Fruit fly (Drosophila melanogaster) whole organism, pupa: ENCODE measurements around the gene ey.

Experiments
- CG10348 ChIP-seq: fragments of 200-800 bp; sonication (Bioruptor generic); IDR thresholded peaks from 2 replicates; pipeline ENCODE4 v1.3.6; 2022; ENCODE audit warnings: missing biosample characterization, missing genetic modification characterization
- CG12605 ChIP-seq: fragments of 200-800 bp; sonication (Bioruptor generic); IDR thresholded peaks from 2 replicates; pipeline ENCODE4 v1.3.6; 2022; ENCODE audit warnings: missing biosample characterization, missing genetic modification characterization
- CG13204 ChIP-seq: fragments of 200-800 bp; sonication (Bioruptor generic); optimal IDR thresholded peaks from 2 replicates; lab custom pipeline; 2018; ENCODE audit warnings: missing biosample characterization, mild to moderate bottlenecking, missing genetic modification characterization, moderate library complexity
- CG14655 ChIP-seq: fragments of 200-800 bp; sonication (Bioruptor generic); optimal IDR thresholded peaks from 3 replicates; lab custom pipeline; 2017; ENCODE audit warnings: mild to moderate bottlenecking, missing biosample characterization, missing genetic modification reagents, missing genetic modification characterization
- CG15710 ChIP-seq: fragments of 200-800 bp; sonication (Bioruptor generic); optimal IDR thresholded peaks from 2 replicates; lab custom pipeline; 2018; ENCODE audit warnings: missing biosample characterization, mild to moderate bottlenecking, missing genetic modification characterization, moderate library complexity
- CG32121 ChIP-seq: fragments of 200-800 bp; sonication (Bioruptor generic); IDR thresholded peaks from 2 replicates; pipeline ENCODE4 v1.3.6; 2022; ENCODE audit warnings: missing biosample characterization, missing genetic modification characterization
- CG34367 ChIP-seq: fragments of 200-800 bp; sonication (Bioruptor generic); optimal IDR thresholded peaks from 2 replicates; lab custom pipeline; 2018; ENCODE audit warnings: missing biosample characterization, mild to moderate bottlenecking, missing genetic modification characterization
- CG4496 ChIP-seq: fragments of 200-800 bp; sonication (Bioruptor generic); IDR thresholded peaks from 3 replicates; pipeline ENCODE4 v1.3.6; 2022; ENCODE audit warnings: missing biosample characterization, missing genetic modification characterization
- CG8159 ChIP-seq: fragments of 200-800 bp; sonication (Bioruptor generic); optimal IDR thresholded peaks from 3 replicates; lab custom pipeline; 2018; ENCODE audit warnings: missing biosample characterization, mild to moderate bottlenecking, missing genetic modification characterization, moderate library complexity
- CG8301 ChIP-seq: fragments of 200-800 bp; sonication (Bioruptor generic); optimal IDR thresholded peaks from 2 replicates; lab custom pipeline; 2018; ENCODE audit warnings: missing biosample characterization, mild to moderate bottlenecking, missing genetic modification characterization
- EcR ChIP-seq: fragments of 200-800 bp; sonication (Bioruptor generic); optimal IDR thresholded peaks from 3 replicates; lab custom pipeline; 2019; ENCODE audit warnings: missing biosample characterization, missing genetic modification characterization, mild to moderate bottlenecking, moderate library complexity, missing genetic modification reagents
- Ets98B ChIP-seq: fragments of 200-800 bp; sonication (Bioruptor generic); IDR thresholded peaks from 2 replicates; pipeline ENCODE4 v1.3.6; 2022; ENCODE audit warnings: missing biosample characterization, missing genetic modification characterization
- Pif1B ChIP-seq: fragments of 200-800 bp; sonication (Bioruptor generic); optimal IDR thresholded peaks from 3 replicates; lab custom pipeline; 2016; ENCODE audit warnings: missing biosample characterization, missing genetic modification characterization
- gl ChIP-seq: fragments of 200-800 bp; sonication (Bioruptor generic); optimal IDR thresholded peaks from 2 replicates; lab custom pipeline; 2018; ENCODE audit warnings: missing biosample characterization, mild to moderate bottlenecking, missing genetic modification characterization

DNA sequence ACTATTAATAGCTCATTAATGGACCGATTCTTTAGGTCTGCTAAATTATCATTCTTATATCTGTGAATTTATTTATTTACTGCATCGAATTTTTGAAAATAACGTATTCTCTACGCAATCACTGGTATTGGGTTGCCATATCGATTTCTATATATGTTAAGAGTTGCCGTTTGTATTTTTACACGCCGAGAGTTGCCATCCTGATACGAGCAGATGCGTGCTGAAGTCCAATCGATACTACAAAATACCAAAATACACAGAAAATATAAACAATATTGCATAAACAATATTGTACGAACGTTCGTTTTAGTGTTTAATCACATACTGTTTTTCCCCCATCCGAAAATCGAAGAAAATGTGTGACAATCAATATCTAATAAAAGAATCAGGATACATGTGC, at the start of gene ey:
- TF ChIP-seq CG13204 (no peak), CG8301 (no peak), gl (tag; lab: Kevin White, UChicago) (no peak), CG34367 (no peak), Ets98B (GFP tag; lab: Robert Waterston, UW) (no peak), CG4496 (GFP tag; lab: Robert Waterston, UW) (no peak), Pif1B (peak; percentile 19), CG32121 (GFP tag; lab: Robert Waterston, UW) (peak; percentile 48; the same call in 1 of the 2 replicates), EcR (GFP tag; lab: Kevin White, UChicago) (no peak), CG12605 (GFP tag; lab: Robert Waterston, UW) (no peak), CG14655 (no peak), CG8159 (tag; lab: Kevin White, UChicago) (no peak), CG15710 (tag; lab: Kevin White, UChicago) (peak; percentile 27), CG10348 (no peak)
